Fruit fly (Drosophila melanogaster) whole organism: ENCODE results near the gene CG7443.

Experiments
- CG8478 ChIP-seq: fragments of >200 bp; optimal IDR thresholded peaks from 2 replicates; lab custom pipeline; 2018; ENCODE audit warnings: inconsistent platforms
- Dll ChIP-seq: fragments of >200 bp; optimal IDR thresholded peaks from 2 replicates; lab custom pipeline; 2017
- EcR ChIP-seq, 2 experiments: fragments of >200 bp; optimal IDR thresholded peaks; 2 replicates each; lab custom pipeline; 2017; ENCODE audit warnings: missing biosample characterization in 2 of 2, missing genetic modification characterization in 2 of 2, missing genetic modification reagents in 2 of 2
- pan ChIP-seq: fragments of >200 bp; optimal IDR thresholded peaks from 2 replicates; lab custom pipeline; 2017
- psq ChIP-seq: fragments of >200 bp; optimal IDR thresholded peaks from 2 replicates; lab custom pipeline; 2017
- usp ChIP-seq: fragments of >200 bp; optimal IDR thresholded peaks from 2 replicates; lab custom pipeline; 2017; ENCODE audit warnings: missing biosample characterization, missing genetic modification characterization, mixed read lengths

CG7443 gene

dm6 chr3R:8317215-8317614 is 6.9 kb upstream of the CG7443 start, which contains the start of gene Ctr1B:
Gene Ctr1B (plus strand): TSS chr3R:8317612.
- no peak for TF ChIP-seq pan (lab: Kevin White, UChicago)
- TF ChIP-seq usp (GFP tag; lab: Kevin White, UChicago) = no peak
- TF ChIP-seq CG8478 (lab: Kevin White, UChicago) = no peak
- TF ChIP-seq psq (lab: Kevin White, UChicago) = no peak

- TF ChIP-seq CG8478 (lab: Kevin White, UChicago) = no peak
- TF ChIP-seq EcR (GFP tag; optimal IDR thresholded peaks at IDR 0.05; lab: Kevin White, UChicago) = no peak
- TF ChIP-seq usp (GFP tag; lab: Kevin White, UChicago) = no peak
- TF ChIP-seq psq (lab: Kevin White, UChicago) = no peak
- no peak for TF ChIP-seq pan (lab: Kevin White, UChicago)
- TF ChIP-seq Dll (lab: Kevin White, UChicago) = no peak
Observed at dm6 chr3R:8317709-8318335, 6.3 kb upstream of the CG7443 start.

DNA sequence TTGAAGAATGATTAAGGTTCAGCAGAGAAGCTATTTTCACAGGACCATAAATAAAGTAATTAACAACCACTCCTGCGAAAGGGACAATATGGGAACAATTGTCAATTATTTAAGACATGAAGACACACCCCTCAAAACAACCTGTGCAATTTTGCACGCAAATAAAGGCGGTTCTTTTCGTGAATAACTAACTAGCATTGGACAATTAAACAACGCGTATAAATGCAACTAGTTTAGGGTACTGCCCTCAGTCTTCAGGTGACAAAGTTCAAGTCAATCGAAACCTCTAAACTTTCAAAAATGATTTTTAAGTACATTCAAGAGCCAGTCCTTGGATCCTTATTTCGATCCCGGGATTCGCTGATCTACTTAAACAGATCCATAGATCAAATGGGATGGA is 2.7 kb upstream of the CG7443 start, which contains the start of gene Or85a:
Gene Or85a (plus strand): TSS at position 301 of the 400 bp plus-strand sequence.
- TF ChIP-seq CG8478 (lab: Kevin White, UChicago) (no peak), Dll (lab: Kevin White, UChicago) (no peak), EcR (GFP tag; optimal IDR thresholded peaks at IDR 0.05; lab: Kevin White, UChicago) (no peak), usp (GFP tag; lab: Kevin White, UChicago) (no peak), psq (lab: Kevin White, UChicago) (no peak), pan (lab: Kevin White, UChicago) (no peak)

- TF ChIP-seq pan (lab: Kevin White, UChicago) (no peak), EcR (GFP tag; optimal IDR thresholded peaks at IDR 0.05; lab: Kevin White, UChicago) (no peak)
Observed at dm6 chr3R:8326884-8327283, 2.8 kb downstream of the CG7443 start.

dm6 chr3R:8327967-8328789 is 4.1 kb downstream of the CG7443 start:
- TF ChIP-seq CG8478 (lab: Kevin White, UChicago) = no peak
- no peak for TF ChIP-seq EcR (GFP tag; optimal IDR thresholded peaks at IDR 0.05; lab: Kevin White, UChicago)
- TF ChIP-seq pan (lab: Kevin White, UChicago) = no peak
- no peak for TF ChIP-seq usp (GFP tag; lab: Kevin White, UChicago)
- TF ChIP-seq Dll (lab: Kevin White, UChicago) = no peak

dm6 chr3R:8329628-8330027 is 5.5 kb downstream of the CG7443 start:
- TF ChIP-seq CG8478 (lab: Kevin White, UChicago) (no peak), usp (GFP tag; lab: Kevin White, UChicago) (no peak), pan (lab: Kevin White, UChicago) (no peak), psq (lab: Kevin White, UChicago) (no peak), EcR (GFP tag; optimal IDR thresholded peaks at IDR 0.05; lab: Kevin White, UChicago) (no peak), Dll (lab: Kevin White, UChicago) (no peak)

dm6 chr3R:8333768-8334470 is 9.8 kb downstream of the CG7443 start, which contains the start of gene Poxm:
Gene Poxm (minus strand): TSS chr3R:8333792.
- TF ChIP-seq psq (lab: Kevin White, UChicago) = no peak
- peak; percentile 58 for TF ChIP-seq CG8478 (lab: Kevin White, UChicago)

dm6 chr3R:8334471-8334783 is 10.3 kb downstream of the CG7443 start:
- TF ChIP-seq CG8478 (lab: Kevin White, UChicago) (no peak), psq (lab: Kevin White, UChicago) (no peak), usp (GFP tag; lab: Kevin White, UChicago) (no peak), Dll (lab: Kevin White, UChicago) (no peak), EcR (GFP tag; optimal IDR thresholded peaks at IDR 0.05; lab: Kevin White, UChicago) (no peak), pan (lab: Kevin White, UChicago) (no peak)

dm6 chr3R:8334982-8335381 is 10.9 kb downstream of the CG7443 start:
- TF ChIP-seq usp (GFP tag; lab: Kevin White, UChicago) (no peak), EcR (GFP tag; optimal IDR thresholded peaks at IDR 0.05; lab: Kevin White, UChicago) (no peak), Dll (lab: Kevin White, UChicago) (no peak), CG8478 (lab: Kevin White, UChicago) (no peak), psq (lab: Kevin White, UChicago) (no peak), pan (lab: Kevin White, UChicago) (no peak)

DNA sequence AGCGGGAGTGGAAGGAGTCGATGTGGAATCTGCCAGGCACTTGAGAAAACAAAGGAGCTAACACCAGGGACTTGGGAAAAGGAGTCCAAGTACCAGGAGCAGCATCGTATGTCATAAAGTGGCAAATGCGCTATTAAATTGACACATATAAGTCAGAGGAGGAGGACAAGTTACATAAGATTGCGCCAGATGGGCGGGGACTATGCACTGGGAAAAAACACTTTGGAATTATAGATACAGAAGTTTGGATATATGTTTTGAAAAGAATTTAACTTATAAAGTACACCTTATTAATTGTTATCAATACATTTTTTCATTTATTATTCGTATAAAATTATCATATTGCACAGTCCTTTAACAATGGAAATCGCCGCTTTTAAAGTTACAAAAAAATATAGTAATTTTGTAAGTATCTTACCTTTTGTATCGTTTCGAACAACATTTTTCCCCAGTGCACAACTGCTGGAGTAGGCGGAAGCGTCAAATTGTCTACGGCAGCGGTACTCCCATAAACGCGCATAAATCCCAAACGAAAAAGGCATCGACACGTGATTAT is 12.0 kb downstream of the CG7443 start:
- TF ChIP-seq EcR (GFP tag; optimal IDR thresholded peaks at IDR 0.05; lab: Kevin White, UChicago) (no peak), pan (lab: Kevin White, UChicago) (no peak), Dll (lab: Kevin White, UChicago) (no peak), psq (lab: Kevin White, UChicago) (no peak), usp (GFP tag; lab: Kevin White, UChicago) (no peak), CG8478 (lab: Kevin White, UChicago) (no peak)
